Worm (Caenorhabditis elegans) whole organism, young adult: Measurements from ENCODE around the gene K10F12.7.
A peak's percentile ranks its signal among the peaks of the same experiment; 100 is the strongest.
"Not testable (repeated sequence)": the region's sequence is repeated elsewhere in the genome, so short reads cannot be mapped to it uniquely, and the experiment has no call there.

Source experiments
- C06A6.2 ChIP-seq: fragments of 200-800 bp; sonication (Bioruptor generic); conservative IDR thresholded peaks from 2 replicates; pipeline ENCODE4 v1.3.6; 2022; ENCODE audit warnings: missing genetic modification characterization, missing compliant biosample characterization
- D2030.7 ChIP-seq: fragments of 200-800 bp; sonication (Bioruptor generic); IDR thresholded peaks from 2 replicates; pipeline ENCODE4 v1.3.6; 2022; ENCODE audit warnings: missing genetic modification reagents, missing genetic modification characterization, missing compliant biosample characterization
- F33H1.4 ChIP-seq: fragments of 200-800 bp; sonication (Bioruptor generic); IDR thresholded peaks from 2 replicates; pipeline ENCODE4 v1.3.6; 2022; ENCODE audit warnings: missing genetic modification reagents, missing genetic modification characterization, missing compliant biosample characterization
- F37B4.10 ChIP-seq: fragments of 200-800 bp; sonication (Bioruptor generic); IDR thresholded peaks from 2 replicates; pipeline ENCODE4 v1.3.6; 2022; ENCODE audit warnings: missing genetic modification characterization, missing compliant biosample characterization
- F52B5.7 ChIP-seq: sonication (generic microtip); optimal IDR thresholded peaks from 2 replicates; lab custom pipeline; 2016; ENCODE audit warnings: mild to moderate bottlenecking, missing genetic modification characterization, missing compliant biosample characterization
- F55B11.4 ChIP-seq: sonication (generic microtip); optimal IDR thresholded peaks from 2 replicates; lab custom pipeline; 2016; ENCODE audit warnings: missing compliant biosample characterization, missing genetic modification characterization, borderline replicate concordance; ENCODE audit not compliant: insufficient read depth
- F57C9.4 ChIP-seq: sonication (generic microtip); optimal IDR thresholded peaks from 2 replicates; lab custom pipeline; 2017; ENCODE audit warnings: mild to moderate bottlenecking, missing genetic modification characterization, missing compliant biosample characterization
- Y53F4B.3 ChIP-seq: fragments of 200-800 bp; sonication (Bioruptor generic); IDR thresholded peaks from 2 replicates; pipeline ENCODE4 v1.3.6; 2022; ENCODE audit warnings: missing genetic modification reagents, missing genetic modification characterization, missing compliant biosample characterization
- Y56A3A.18 ChIP-seq: fragments of 200-800 bp; sonication (Bioruptor generic); IDR thresholded peaks from 2 replicates; pipeline ENCODE4 v1.3.6; 2022; ENCODE audit warnings: missing genetic modification reagents, missing genetic modification characterization, missing compliant biosample characterization
- Y79H2A.3 ChIP-seq: fragments of 200-800 bp; sonication (Bioruptor generic); conservative IDR thresholded peaks from 2 replicates; pipeline ENCODE4 v1.3.6; 2022; ENCODE audit warnings: missing genetic modification reagents, missing genetic modification characterization, missing compliant biosample characterization
- attf-3 ChIP-seq: fragments of 200-800 bp; sonication (Bioruptor generic); conservative IDR thresholded peaks from 2 replicates; pipeline ENCODE4 v1.3.6; 2022; ENCODE audit warnings: missing genetic modification reagents, missing genetic modification characterization, missing compliant biosample characterization
- bed-2 ChIP-seq: fragments of 200-800 bp; sonication (Bioruptor generic); IDR thresholded peaks from 2 replicates; pipeline ENCODE4 v1.3.6; 2022; ENCODE audit warnings: missing genetic modification reagents, missing genetic modification characterization, missing compliant biosample characterization
- cebp-1 ChIP-seq, 2 experiments: fragments of 200-800 bp in 1 of 2; sonication (Bioruptor generic) in 1 of 2; sonication (generic microtip) in 1 of 2; IDR thresholded peaks in 1 of 2; optimal IDR thresholded peaks in 1 of 2; 2 replicates each; pipeline versions ENCODE4 v1.3.6 to Lab custom; 2017 to 2022; ENCODE audit warnings: missing compliant biosample characterization in 2 of 2, missing genetic modification characterization in 2 of 2, mild to moderate bottlenecking in 1 of 2, missing genetic modification reagents in 1 of 2, moderate library complexity in 1 of 2
- ceh-100 ChIP-seq: fragments of 200-800 bp; sonication (Bioruptor generic); IDR thresholded peaks from 2 replicates; pipeline ENCODE4 v1.3.6; 2022; ENCODE audit warnings: missing genetic modification reagents, missing genetic modification characterization, missing compliant biosample characterization
- ceh-27 ChIP-seq: fragments of 200-800 bp; sonication (Bioruptor generic); optimal IDR thresholded peaks from 2 replicates; lab custom pipeline; 2018; ENCODE audit warnings: mild to moderate bottlenecking, missing genetic modification characterization, moderate library complexity, missing compliant biosample characterization
- ceh-40 ChIP-seq: fragments of 200-800 bp; sonication (Bioruptor generic); IDR thresholded peaks from 2 replicates; pipeline ENCODE4 v1.3.6; 2022; ENCODE audit warnings: missing genetic modification characterization, missing compliant biosample characterization
- ceh-58 ChIP-seq: fragments of 200-800 bp; sonication (Bioruptor generic); IDR thresholded peaks from 2 replicates; pipeline ENCODE4 v1.3.6; 2022; ENCODE audit warnings: missing genetic modification characterization, missing compliant biosample characterization
- dox-1 ChIP-seq: fragments of 200-800 bp; sonication (Bioruptor generic); IDR thresholded peaks from 2 replicates; pipeline ENCODE4 v1.3.6; 2022; ENCODE audit warnings: missing genetic modification reagents, missing genetic modification characterization, missing compliant biosample characterization
- egl-18 ChIP-seq: fragments of 200-800 bp; sonication (Bioruptor generic); IDR thresholded peaks from 2 replicates; pipeline ENCODE4 v1.3.6; 2022; ENCODE audit warnings: missing genetic modification reagents, missing genetic modification characterization, missing compliant biosample characterization
- egl-44 ChIP-seq: fragments of 200-800 bp; sonication (Bioruptor generic); IDR thresholded peaks from 2 replicates; pipeline ENCODE4 v1.3.6; 2022; ENCODE audit warnings: missing genetic modification reagents, missing genetic modification characterization, missing compliant biosample characterization
- egrh-3 ChIP-seq: fragments of 200-800 bp; sonication (Bioruptor generic); IDR thresholded peaks from 2 replicates; pipeline ENCODE4 v1.3.6; 2022; ENCODE audit warnings: missing genetic modification reagents, missing genetic modification characterization, missing compliant biosample characterization
- ekl-4 ChIP-seq: fragments of 200-800 bp; sonication (Bioruptor generic); IDR thresholded peaks from 2 replicates; pipeline ENCODE4 v1.3.6; 2022; ENCODE audit warnings: missing genetic modification reagents, missing genetic modification characterization, missing compliant biosample characterization
- ets-4 ChIP-seq: fragments of 200-800 bp; sonication (Bioruptor generic); optimal IDR thresholded peaks from 2 replicates; lab custom pipeline; 2018; ENCODE audit warnings: mild to moderate bottlenecking, missing genetic modification characterization, missing compliant biosample characterization
- hsf-1 ChIP-seq: fragments of 200-800 bp; sonication (Bioruptor generic); IDR thresholded peaks from 2 replicates; pipeline ENCODE4 v1.3.6; 2022; ENCODE audit warnings: missing genetic modification reagents, missing genetic modification characterization, missing compliant biosample characterization
- let-526 ChIP-seq: fragments of 200-800 bp; sonication (Bioruptor generic); IDR thresholded peaks from 2 replicates; pipeline ENCODE4 v1.3.6; 2022; ENCODE audit warnings: missing genetic modification reagents, missing genetic modification characterization, missing compliant biosample characterization
- madf-6 ChIP-seq: fragments of 200-800 bp; sonication (Bioruptor generic); IDR thresholded peaks from 2 replicates; pipeline ENCODE4 v1.3.6; 2022; ENCODE audit warnings: missing genetic modification reagents, missing genetic modification characterization, missing compliant biosample characterization
- mes-4 ChIP-seq: sonication (generic microtip); optimal IDR thresholded peaks from 2 replicates; lab custom pipeline; 2016; ENCODE audit warnings: missing genotype, missing genetic modification characterization, missing compliant biosample characterization
- nhr-80 ChIP-seq: sonication (generic microtip); optimal IDR thresholded peaks from 2 replicates; lab custom pipeline; 2016; ENCODE audit warnings: missing genetic modification characterization, missing compliant biosample characterization
- unc-130 ChIP-seq: sonication (generic microtip); optimal IDR thresholded peaks from 2 replicates; lab custom pipeline; 2016; ENCODE audit warnings: missing genetic modification reagents, missing genetic modification characterization, missing compliant biosample characterization
- zfh-2 ChIP-seq: fragments of 200-800 bp; sonication (Bioruptor generic); conservative IDR thresholded peaks from 2 replicates; pipeline ENCODE4 v1.3.6; 2022; ENCODE audit warnings: missing genetic modification reagents, missing genetic modification characterization, missing compliant biosample characterization
- ztf-22 ChIP-seq: fragments of 200-800 bp; sonication (Bioruptor generic); optimal IDR thresholded peaks from 2 replicates; lab custom pipeline; 2018; ENCODE audit warnings: mild to moderate bottlenecking, missing genetic modification characterization, moderate library complexity, missing compliant biosample characterization
- ztf-26 ChIP-seq: sonication (generic microtip); optimal IDR thresholded peaks from 2 replicates; lab custom pipeline; 2017; ENCODE audit warnings: missing genetic modification characterization, missing compliant biosample characterization
- ztf-28 ChIP-seq: fragments of 200-800 bp; sonication (Bioruptor generic); IDR thresholded peaks from 2 replicates; pipeline ENCODE4 v1.3.6; 2022; ENCODE audit warnings: missing genetic modification reagents, missing genetic modification characterization, missing compliant biosample characterization
- ztf-3 ChIP-seq: fragments of 200-800 bp; sonication (Bioruptor generic); optimal IDR thresholded peaks from 2 replicates; lab custom pipeline; 2018; ENCODE audit warnings: mild to moderate bottlenecking, missing genetic modification characterization, missing compliant biosample characterization

The K10F12.7 gene

DNA sequence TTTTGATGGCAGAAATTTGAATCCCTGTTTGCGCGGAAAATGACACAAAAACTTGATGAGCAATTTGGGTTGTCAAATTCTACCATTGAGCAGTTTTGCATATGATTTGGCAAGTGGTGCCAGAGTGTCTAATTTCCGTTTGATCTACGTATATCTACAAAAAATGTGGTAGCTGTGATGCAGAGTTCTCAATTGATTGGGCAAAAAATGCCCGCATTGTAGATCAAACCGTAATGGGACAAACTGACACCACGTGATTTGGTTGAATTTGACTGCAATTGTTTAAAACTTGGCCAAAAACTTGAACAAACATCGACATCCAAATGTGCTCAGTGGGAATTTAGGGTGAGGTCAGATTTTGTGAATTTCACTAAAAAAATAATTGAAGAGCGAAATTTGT, at the start of gene K10F12.7:
Gene K10F12.7 (minus strand): TSS at position 101 of the 400 bp plus-strand sequence.
- no peak for TF ChIP-seq F55B11.4 (tag; lab: Kevin White, UChicago)
- no peak for TF ChIP-seq Y56A3A.18 (GFP tag; lab: Robert Waterston, UW)
- no peak for TF ChIP-seq F52B5.7
- no peak for TF ChIP-seq mes-4 (tag; lab: Kevin White, UChicago)
- TF ChIP-seq Y53F4B.3 (GFP tag; lab: Robert Waterston, UW), result no peak
- TF ChIP-seq ztf-3 (GFP tag; lab: Kevin White, UChicago), result no peak
- TF ChIP-seq zfh-2 (GFP tag; lab: Robert Waterston, UW), result no peak
- TF ChIP-seq, all 124 proteins: peak for 0

DNA sequence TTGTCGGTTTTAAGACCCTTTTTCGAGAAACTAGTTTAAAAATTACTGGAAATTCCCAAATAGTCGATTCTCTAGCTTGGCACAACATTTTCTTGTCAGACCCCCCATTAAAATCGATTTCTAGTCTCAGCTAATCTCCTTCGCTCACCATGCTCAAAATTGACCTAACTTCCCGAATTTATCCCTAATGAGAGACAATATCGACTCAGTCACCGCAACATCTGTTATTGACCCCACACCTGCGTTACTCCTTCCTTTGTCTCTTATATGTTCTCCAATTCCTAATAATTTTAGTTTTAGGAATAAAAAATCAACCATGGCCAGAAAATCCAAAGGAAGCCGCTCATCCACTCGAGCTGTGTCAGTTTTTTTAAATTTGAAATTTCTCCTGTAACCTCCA, 46.7 kb upstream of the K10F12.7 start, which contains the start of gene cec-8:
Gene cec-8 (plus strand): TSS at position 301 of the 400 bp plus-strand sequence.
- TF ChIP-seq unc-130 (GFP tag; lab: Kevin White, UChicago) (no peak), madf-6 (GFP tag; lab: Robert Waterston, UW) (no peak), F37B4.10 (GFP tag; lab: Robert Waterston, UW) (no peak), nhr-80 (tag; lab: Kevin White, UChicago) (no peak), ets-4 (GFP tag; lab: Kevin White, UChicago) (no peak), ceh-27 (no peak), zfh-2 (GFP tag; lab: Robert Waterston, UW) (no peak), F57C9.4 (tag; lab: Kevin White, UChicago) (no peak), let-526 (no peak), bed-2 (no peak), ztf-26 (tag; lab: Kevin White, UChicago) (no peak), ztf-22 (GFP tag; lab: Kevin White, UChicago) (no peak), F33H1.4 (GFP tag; lab: Robert Waterston, UW) (no peak), ztf-28 (GFP tag; lab: Robert Waterston, UW) (no peak), attf-3 (GFP tag; lab: Robert Waterston, UW) (no peak), C06A6.2 (GFP tag; lab: Robert Waterston, UW) (no peak), Y79H2A.3 (GFP tag; lab: Robert Waterston, UW) (no peak)
- TF ChIP-seq, all 124 proteins: peak for 0

ce11 chrIII:425421-426320, 43.3 kb upstream of the K10F12.7 start:
- 0 out of 2 replicates have a peak, but pooled peaks have one; percentile 14 for TF ChIP-seq ceh-100 (GFP tag; lab: Robert Waterston, UW)
- peak; percentile 94 for TF ChIP-seq hsf-1
- TF ChIP-seq ceh-58 (GFP tag; lab: Robert Waterston, UW), result 0 out of 2 replicates have a peak, but pooled peaks have one; percentile 59
- TF ChIP-seq ekl-4, result peak; percentile 39; the same call in 1 of the 2 replicates
- TF ChIP-seq madf-6 (GFP tag; lab: Robert Waterston, UW), result peak; percentile 33
- TF ChIP-seq dox-1 (GFP tag; lab: Robert Waterston, UW), result peak; percentile 58
- TF ChIP-seq D2030.7 (GFP tag; lab: Robert Waterston, UW), result 0 out of 2 replicates have a peak, but pooled peaks have one; percentile 10
- 0 out of 2 replicates have a peak, but pooled peaks have one; percentile 15 for TF ChIP-seq ceh-40
- TF ChIP-seq egl-44 (GFP tag; lab: Robert Waterston, UW), result 0 out of 2 replicates have a peak, but pooled peaks have one; percentile 20

ce11 chrIII:424814-425213, 42.4 kb upstream of the K10F12.7 start:
- TF ChIP-seq cebp-1 (GFP tag; IDR thresholded peaks at IDR 0.05; lab: Robert Waterston, UW), result peak; percentile 44; the same call in 1 of the 2 replicates
- not testable (repeated sequence) for TF ChIP-seq cebp-1 (tag; optimal IDR thresholded peaks at IDR 0.05; lab: Kevin White, UChicago)
- 0 out of 2 replicates have a peak, but pooled peaks have one; percentile 12 for TF ChIP-seq egl-18 (GFP tag; lab: Robert Waterston, UW)
- peak; percentile 68 for TF ChIP-seq dox-1 (GFP tag; lab: Robert Waterston, UW)
- peak; percentile 96 for TF ChIP-seq hsf-1
- peak; percentile 34; the same call in 1 of the 2 replicates for TF ChIP-seq egrh-3 (GFP tag; lab: Robert Waterston, UW)
- TF ChIP-seq, all 124 proteins: peak for 5; not testable (repeated sequence) for 119
